Fruit fly (Drosophila melanogaster) whole organism, wandering third instar larva: Measurements from ENCODE around the gene CG9777.

ENCODE experiments used
- CG9705 ChIP-seq: fragments of 200-800 bp; sonication (Bioruptor generic); optimal IDR thresholded peaks from 2 replicates; lab custom pipeline; 2018; ENCODE audit warnings: missing biosample characterization, mild to moderate bottlenecking, missing genetic modification characterization
- CrebA ChIP-seq: fragments of 200-800 bp; sonication (Bioruptor generic); optimal IDR thresholded peaks from 2 replicates; lab custom pipeline; 2016; ENCODE audit warnings: missing biosample characterization, mild to moderate bottlenecking, missing genetic modification characterization, borderline replicate concordance
- Dfd ChIP-seq: fragments of >200 bp; optimal IDR thresholded peaks from 2 replicates; lab custom pipeline; 2017; ENCODE audit warnings: missing biosample characterization, missing genetic modification characterization
- GATAd ChIP-seq: sonication (Bioruptor generic); optimal IDR thresholded peaks from 2 replicates; lab custom pipeline; 2016; ENCODE audit warnings: missing biosample characterization, missing genetic modification characterization
- HLH106 ChIP-seq: fragments of 200-800 bp; optimal IDR thresholded peaks from 3 replicates; lab custom pipeline; 2019; ENCODE audit warnings: missing biosample characterization, mild to moderate bottlenecking, missing genetic modification characterization, moderate library complexity
- Hr83 ChIP-seq: fragments of 200-300 bp; sonication (Bioruptor generic); optimal IDR thresholded peaks from 2 replicates; lab custom pipeline; 2016; ENCODE audit warnings: missing biosample characterization, mild to moderate bottlenecking, missing genetic modification characterization, moderate library complexity; ENCODE audit not compliant: poor library complexity, severe bottlenecking
- Rel ChIP-seq, 2 experiments: fragments of 200-800 bp; sonication (Bioruptor generic) in 1 of 2; optimal IDR thresholded peaks; 2 replicates in 1 of 2; 3 replicates in 1 of 2; lab custom pipeline; 2016 to 2019; ENCODE audit warnings: mild to moderate bottlenecking in 2 of 2, missing biosample characterization in 2 of 2, missing genetic modification characterization in 2 of 2, moderate library complexity in 1 of 2
- Sp1 ChIP-seq: fragments of 200-800 bp; sonication (Bioruptor generic); optimal IDR thresholded peaks from 3 replicates; lab custom pipeline; 2019; ENCODE audit warnings: missing biosample characterization, mild to moderate bottlenecking, missing genetic modification characterization, moderate library complexity
- br ChIP-seq: fragments of 200-800 bp; sonication (Bioruptor generic); optimal IDR thresholded peaks from 2 replicates; lab custom pipeline; 2016; ENCODE audit warnings: missing biosample characterization, missing genetic modification characterization
- foxo ChIP-seq, 2 experiments: fragments of 200-800 bp; sonication (Bioruptor generic); optimal IDR thresholded peaks; 2 replicates in 1 of 2; 3 replicates in 1 of 2; lab custom pipeline; 2016 to 2017; ENCODE audit warnings: missing biosample characterization in 2 of 2, missing genetic modification characterization in 2 of 2
- lola ChIP-seq: fragments of >200 bp; optimal IDR thresholded peaks from 2 replicates; lab custom pipeline; 2017; ENCODE audit warnings: missing biosample characterization, missing genetic modification characterization
- pan ChIP-seq: fragments of >200 bp; optimal IDR thresholded peaks from 2 replicates; lab custom pipeline; 2017
- sv ChIP-seq: fragments of 200-800 bp; sonication (Bioruptor generic); optimal IDR thresholded peaks from 3 replicates; lab custom pipeline; 2016; ENCODE audit warnings: missing biosample characterization, missing genetic modification characterization
- woc ChIP-seq: sonication (Bioruptor generic); optimal IDR thresholded peaks from 2 replicates; lab custom pipeline; 2016; ENCODE audit warnings: missing biosample characterization, mild to moderate bottlenecking, missing genetic modification characterization

- no peak for TF ChIP-seq GATAd (GFP tag; lab: Kevin White, UChicago)
- no peak for TF ChIP-seq woc (GFP tag; lab: Kevin White, UChicago)
- no peak for TF ChIP-seq Dfd (GFP tag; lab: Kevin White, UChicago)
- no peak for TF ChIP-seq br (GFP tag; lab: Kevin White, UChicago)
- TF ChIP-seq foxo (GFP tag; optimal IDR thresholded peaks at IDR 0.05; lab: Kevin White, UChicago), result no peak
- no peak for TF ChIP-seq HLH106 (tag; lab: Kevin White, UChicago)
- no peak for TF ChIP-seq lola (GFP tag; lab: Kevin White, UChicago)
- TF ChIP-seq Sp1, result no peak
- TF ChIP-seq sv (GFP tag; lab: Kevin White, UChicago), result no peak
- TF ChIP-seq CG9705, result no peak
- no peak for TF ChIP-seq Hr83 (GFP tag; lab: Kevin White, UChicago)
- no peak for TF ChIP-seq pan (lab: Kevin White, UChicago)
- no peak for TF ChIP-seq Rel (GFP tag; optimal IDR thresholded peaks at IDR 0.05; lab: Kevin White, UChicago)
- no peak for TF ChIP-seq Rel (tag; optimal IDR thresholded peaks at IDR 0.05; lab: Kevin White, UChicago)
- TF ChIP-seq CrebA (GFP tag; lab: Kevin White, UChicago), result no peak
These were observed 13.3 kb downstream of the CG9777 start for dm6 chrX:16618724-16619123.
